Fruit fly (Drosophila melanogaster) whole organism, embryonic: ENCODE data around the gene TMEM216.

Source experiments
- ATbp ChIP-seq: fragments of 200-800 bp; sonication (Bioruptor generic); optimal IDR thresholded peaks from 2 replicates; lab custom pipeline; 2017; ENCODE audit warnings: missing biosample characterization, mild to moderate bottlenecking, missing genetic modification characterization, missing genetic modification reagents
- Adf1 ChIP-seq: fragments of 200-800 bp; sonication (Bioruptor generic); IDR thresholded peaks from 2 replicates; pipeline ENCODE4 v1.3.6; 2022; ENCODE audit warnings: missing biosample characterization, missing genetic modification characterization
- Atf6 ChIP-seq: fragments of 200-800 bp; sonication (Bioruptor generic); IDR thresholded peaks from 2 replicates; pipeline ENCODE4 v1.3.6; 2022; ENCODE audit warnings: missing biosample characterization, missing genetic modification characterization
- CG10565 ChIP-seq: fragments of 200-800 bp; sonication (Bioruptor generic); optimal IDR thresholded peaks from 3 replicates; lab custom pipeline; 2016; ENCODE audit warnings: missing biosample characterization, mild to moderate bottlenecking, missing genetic modification characterization
- CG14014 ChIP-seq: fragments of 200-800 bp; sonication (Bioruptor generic); IDR thresholded peaks from 2 replicates; pipeline ENCODE4 v1.3.6; 2022; ENCODE audit warnings: missing biosample characterization, missing genetic modification characterization
- CG14710 ChIP-seq: fragments of 200-800 bp; sonication (Bioruptor generic); optimal IDR thresholded peaks from 3 replicates; lab custom pipeline; 2019; ENCODE audit warnings: missing biosample characterization, mild to moderate bottlenecking, missing genetic modification characterization, moderate library complexity
- CG15073 ChIP-seq: fragments of 200-800 bp; sonication (Bioruptor generic); optimal IDR thresholded peaks from 2 replicates; lab custom pipeline; 2016; ENCODE audit warnings: missing biosample characterization, missing genetic modification characterization
- CG18764 ChIP-seq: fragments of 200-800 bp; sonication (Bioruptor generic); optimal IDR thresholded peaks from 3 replicates; lab custom pipeline; 2016; ENCODE audit warnings: missing biosample characterization, missing genetic modification characterization
- CG2120 ChIP-seq: fragments of 200-800 bp; sonication (Bioruptor generic); optimal IDR thresholded peaks from 3 replicates; lab custom pipeline; 2016; ENCODE audit warnings: missing biosample characterization, missing genetic modification characterization
- CG32532 ChIP-seq: fragments of 200-800 bp; sonication (Bioruptor generic); IDR thresholded peaks from 2 replicates; pipeline ENCODE4 v1.3.6; 2022; ENCODE audit warnings: missing biosample characterization, missing genetic modification characterization
- CG32767 ChIP-seq: fragments of 200-800 bp; sonication (Bioruptor generic); IDR thresholded peaks from 2 replicates; pipeline ENCODE4 v1.3.6; 2022; ENCODE audit warnings: missing biosample characterization, missing genetic modification characterization
- CG43689 ChIP-seq: fragments of 200-800 bp; sonication (Bioruptor generic); IDR thresholded peaks from 2 replicates; pipeline ENCODE4 v1.3.6; 2022; ENCODE audit warnings: missing biosample characterization, missing genetic modification characterization
- CG5180 ChIP-seq: fragments of 200-800 bp; sonication (Bioruptor generic); optimal IDR thresholded peaks from 3 replicates; lab custom pipeline; 2017; ENCODE audit warnings: missing biosample characterization, missing genetic modification characterization, mild to moderate bottlenecking, moderate library complexity, missing genetic modification reagents
- CG8281 ChIP-seq: fragments of 200-800 bp; sonication (Bioruptor generic); optimal IDR thresholded peaks from 2 replicates; lab custom pipeline; 2018; ENCODE audit warnings: missing biosample characterization, mild to moderate bottlenecking, missing genetic modification characterization, moderate library complexity
- CG9727 ChIP-seq: fragments of 200-800 bp; sonication (Bioruptor generic); optimal IDR thresholded peaks from 3 replicates; lab custom pipeline; 2017; ENCODE audit warnings: missing biosample characterization, mild to moderate bottlenecking, missing genetic modification characterization
- CG9932 ChIP-seq: fragments of 200-800 bp; sonication (Bioruptor generic); IDR thresholded peaks from 2 replicates; pipeline ENCODE4 v1.3.6; 2022; ENCODE audit warnings: missing biosample characterization, missing genetic modification characterization
- Dbx ChIP-seq: fragments of 200-800 bp; sonication (Bioruptor generic); IDR thresholded peaks from 3 replicates; pipeline ENCODE4 v1.3.6; 2022; ENCODE audit warnings: missing biosample characterization, missing genetic modification characterization
- Dip3 ChIP-seq: fragments of 200-800 bp; sonication (Bioruptor generic); optimal IDR thresholded peaks from 3 replicates; lab custom pipeline; 2016; ENCODE audit warnings: missing biosample characterization, missing genetic modification characterization
- E2f1 ChIP-seq: fragments of 200-800 bp; sonication (Bioruptor generic); IDR thresholded peaks from 2 replicates; pipeline ENCODE4 v1.3.6; 2022; ENCODE audit warnings: missing biosample characterization, missing genetic modification characterization
- E2f2 ChIP-seq: fragments of 200-800 bp; sonication (Bioruptor generic); IDR thresholded peaks from 2 replicates; pipeline ENCODE4 v1.3.6; 2022; ENCODE audit warnings: missing biosample characterization, missing genetic modification characterization
- HLH54F ChIP-seq: fragments of 200-800 bp; sonication (Bioruptor generic); optimal IDR thresholded peaks from 3 replicates; lab custom pipeline; 2016; ENCODE audit warnings: missing biosample characterization, missing genetic modification characterization
- Hmr ChIP-seq: fragments of 200-800 bp; sonication (Bioruptor generic); optimal IDR thresholded peaks from 3 replicates; lab custom pipeline; 2017; ENCODE audit warnings: mild to moderate bottlenecking, missing biosample characterization, missing genetic modification reagents, missing genetic modification characterization
- Lhr ChIP-seq: fragments of 200-800 bp; sonication (Bioruptor generic); optimal IDR thresholded peaks from 3 replicates; lab custom pipeline; 2017; ENCODE audit warnings: mild to moderate bottlenecking, missing biosample characterization, missing genetic modification reagents, missing genetic modification characterization
- Med ChIP-seq: fragments of 200-800 bp; sonication (Bioruptor generic); peaks from one replicate; lab custom pipeline; 2016; ENCODE audit warnings: missing biosample characterization, missing genetic modification characterization, mild to moderate bottlenecking, inconsistent platforms, moderate library complexity
- NC2α ChIP-seq: fragments of 200-800 bp; sonication (Bioruptor generic); optimal IDR thresholded peaks from 2 replicates; lab custom pipeline; 2016; ENCODE audit warnings: missing biosample characterization, missing genetic modification characterization
- bcd ChIP-seq: fragments of 200-800 bp; sonication (Bioruptor generic); optimal IDR thresholded peaks from 2 replicates; lab custom pipeline; 2017; ENCODE audit warnings: missing biosample characterization, mild to moderate bottlenecking, missing genetic modification characterization
- cg ChIP-seq: fragments of 200-800 bp; sonication (Bioruptor generic); optimal IDR thresholded peaks from 3 replicates; lab custom pipeline; 2019; ENCODE audit warnings: missing biosample characterization, mild to moderate bottlenecking, missing genetic modification characterization, moderate library complexity
- corto ChIP-seq: fragments of 200-800 bp; sonication (Bioruptor generic); optimal IDR thresholded peaks from 2 replicates; lab custom pipeline; 2016; ENCODE audit warnings: missing biosample characterization, mild to moderate bottlenecking, missing genetic modification characterization, moderate library complexity
- gce ChIP-seq: fragments of 200-800 bp; sonication (Bioruptor generic); IDR thresholded peaks from 3 replicates; pipeline ENCODE4 v1.3.6; 2022; ENCODE audit warnings: missing biosample characterization, missing genetic modification characterization
- gcm2 ChIP-seq: fragments of 200-800 bp; sonication (Bioruptor generic); optimal IDR thresholded peaks from 2 replicates; lab custom pipeline; 2016; ENCODE audit warnings: missing biosample characterization, missing genetic modification characterization
- gem ChIP-seq: fragments of 200-800 bp; sonication (Bioruptor generic); optimal IDR thresholded peaks from 2 replicates; lab custom pipeline; 2019; ENCODE audit warnings: missing biosample characterization, mild to moderate bottlenecking, missing genetic modification characterization, moderate library complexity
- insv ChIP-seq, 2 experiments: fragments of 200-800 bp; sonication (Bioruptor generic); optimal IDR thresholded peaks; 3 replicates each; lab custom pipeline; 2016 to 2018; ENCODE audit warnings: missing biosample characterization in 2 of 2, missing genetic modification characterization in 2 of 2
- klu ChIP-seq: fragments of 200-800 bp; sonication (Bioruptor generic); IDR thresholded peaks from 2 replicates; pipeline ENCODE4 v1.3.6; 2022; ENCODE audit warnings: missing biosample characterization, missing genetic modification characterization
- lilli ChIP-seq: fragments of 200-800 bp; sonication (Bioruptor generic); optimal IDR thresholded peaks from 3 replicates; lab custom pipeline; 2016; ENCODE audit warnings: missing biosample characterization, missing genetic modification characterization
- otp ChIP-seq: fragments of 200-800 bp; sonication (Bioruptor generic); IDR thresholded peaks from 3 replicates; pipeline ENCODE4, ENCODE4 v1.3.6; 2022; ENCODE audit warnings: missing biosample characterization, missing genetic modification characterization
- pzg ChIP-seq: fragments of 200-800 bp; sonication (Bioruptor generic); optimal IDR thresholded peaks from 3 replicates; lab custom pipeline; 2018; ENCODE audit warnings: missing biosample characterization, mild to moderate bottlenecking, missing genetic modification characterization, moderate library complexity
- rib ChIP-seq: fragments of 200-800 bp; sonication (Bioruptor generic); IDR thresholded peaks from 2 replicates; pipeline ENCODE4 v1.3.6; 2022; ENCODE audit warnings: missing biosample characterization, missing genetic modification characterization
- sna ChIP-seq: fragments of 200-800 bp; sonication (Bioruptor generic); IDR thresholded peaks from 2 replicates; pipeline ENCODE4 v1.3.6; 2022; ENCODE audit warnings: missing biosample characterization, missing genetic modification characterization; ENCODE audit not compliant: partially characterized antibody
- unc-4 ChIP-seq: fragments of 200-800 bp; sonication (Bioruptor generic); IDR thresholded peaks from 2 replicates; pipeline ENCODE4 v1.3.6; 2022; ENCODE audit warnings: missing biosample characterization, missing genetic modification characterization; ENCODE audit not compliant: partially characterized antibody
- vnd ChIP-seq: fragments of 200-800 bp; sonication (Bioruptor generic); IDR thresholded peaks from 3 replicates; pipeline ENCODE4 v1.3.6; 2022; ENCODE audit warnings: missing biosample characterization, missing genetic modification characterization; ENCODE audit not compliant: partially characterized antibody

The TMEM216 gene

DNA sequence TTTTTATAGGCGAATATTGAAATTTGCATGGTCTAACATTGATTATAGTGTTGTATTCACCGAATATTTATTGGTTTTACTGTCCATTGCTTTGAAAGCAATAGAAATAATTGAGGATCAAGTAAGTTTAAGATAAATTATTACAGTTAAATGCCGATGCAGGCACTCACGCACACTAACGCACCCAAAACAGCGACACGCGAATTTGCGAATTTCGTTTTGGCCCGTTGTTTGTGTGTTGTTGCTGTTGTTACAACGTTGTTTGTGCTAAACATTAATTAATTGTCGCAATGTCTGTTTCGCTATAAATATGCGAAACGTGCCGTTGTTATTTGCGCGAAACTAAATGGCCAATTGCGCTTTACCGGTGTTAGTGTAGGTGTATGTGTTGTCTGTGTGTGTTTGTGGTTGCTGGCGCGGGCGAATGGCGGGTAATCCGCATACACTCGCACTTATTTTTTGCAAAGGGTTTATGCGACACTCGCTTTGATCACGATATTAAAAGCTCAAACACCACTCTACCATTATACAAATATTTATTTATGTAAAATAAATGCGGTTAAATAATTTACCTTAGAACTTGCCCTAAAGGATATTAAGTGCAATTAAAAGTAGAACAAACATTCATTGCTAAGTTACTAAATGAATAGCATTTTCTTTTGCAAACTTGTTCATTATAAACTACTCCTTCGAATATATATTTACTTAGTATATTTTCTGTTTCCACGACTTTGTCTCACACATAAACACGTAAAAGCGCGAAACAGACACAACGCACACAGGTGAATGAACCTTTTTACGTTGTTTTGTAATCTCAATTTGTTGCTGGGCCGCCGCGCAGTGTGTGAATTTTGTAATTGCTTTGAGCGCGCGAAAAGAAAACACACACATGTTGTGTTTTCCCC, 32.1 kb downstream of the TMEM216 start (continued):
- TF ChIP-seq cg (GFP tag; lab: Kevin White, UChicago) (peak; percentile 81), gem (no peak), CG14014 (GFP tag; lab: Robert Waterston, UW) (0 out of 2 replicates have a peak, but pooled peaks have one; percentile 10), CG32532 (GFP tag; lab: Robert Waterston, UW) (no peak), Dbx (GFP tag; lab: Robert Waterston, UW) (0 out of 3 replicates have a peak, but pooled peaks have one; percentile 34), CG15073 (GFP tag; lab: Kevin White, UChicago) (no peak), CG14710 (no peak), vnd (GFP tag; lab: Robert Waterston, UW) (no peak), sna (GFP tag; lab: Robert Waterston, UW) (no peak), otp (no peak), HLH54F (no peak), unc-4 (no peak), CG9727 (GFP tag; lab: Kevin White, UChicago) (peak; percentile 33), E2f1 (GFP tag; lab: Robert Waterston, UW) (no peak), Lhr (GFP tag; lab: Kevin White, UChicago) (no peak), gcm2 (GFP tag; lab: Kevin White, UChicago) (no peak), CG32767 (no peak), CG8281 (no peak), insv (GFP tag; optimal IDR thresholded peaks at IDR 0.05; lab: Kevin White, UChicago) (no peak), CG5180 (no peak), CG43689 (GFP tag; lab: Robert Waterston, UW) (no peak), klu (GFP tag; lab: Robert Waterston, UW) (no peak), CG2120 (GFP tag; lab: Kevin White, UChicago) (peak; percentile 3), CG18764 (no peak), Hmr (GFP tag; lab: Kevin White, UChicago) (peak; percentile 42), rib (GFP tag; lab: Robert Waterston, UW) (peak; percentile 38; the same call in 1 of the 2 replicates), Med (GFP tag; lab: Kevin White, UChicago) (peak; percentile 64), Dip3 (no peak), pzg (GFP tag; lab: Kevin White, UChicago) (no peak), gce (GFP tag; lab: Robert Waterston, UW) (no peak), Adf1 (GFP tag; lab: Robert Waterston, UW) (no peak), E2f2 (GFP tag; lab: Robert Waterston, UW) (no peak; the same call in 1 of the 2 replicates), lilli (GFP tag; lab: Kevin White, UChicago) (peak; percentile 14), Atf6 (GFP tag; lab: Robert Waterston, UW) (0 out of 2 replicates have a peak, but pooled peaks have one; percentile 14), NC2α (no peak), corto (GFP tag; lab: Kevin White, UChicago) (peak; percentile 69), CG9932 (no peak), CG10565 (GFP tag; lab: Kevin White, UChicago) (no peak), ATbp (GFP tag; lab: Kevin White, UChicago) (no peak), bcd (GFP tag; lab: Kevin White, UChicago) (peak; percentile 11)
